Worm (Caenorhabditis elegans) whole organism, early embryonic: ENCODE measurements around the gene fipr-2.

ENCODE experiments used
- B0310.2 ChIP-seq: sonication (generic microtip); optimal IDR thresholded peaks from 2 replicates; lab custom pipeline; 2016; ENCODE audit warnings: mild to moderate bottlenecking, missing genetic modification characterization, missing compliant biosample characterization
- F13C5.2 ChIP-seq: sonication (generic microtip); optimal IDR thresholded peaks from 2 replicates; lab custom pipeline; 2017; ENCODE audit warnings: mild to moderate bottlenecking, missing genetic modification characterization, inconsistent platforms, missing compliant biosample characterization
- aly-1 ChIP-seq: sonication (generic microtip); optimal IDR thresholded peaks from 2 replicates; lab custom pipeline; 2016; ENCODE audit warnings: missing genetic modification characterization, missing compliant biosample characterization
- ama-1 ChIP-seq: fragments of 150-350 bp; optimal IDR thresholded peaks from 2 replicates; lab custom pipeline; 2014
- ceh-13 ChIP-seq: fragments of 200-800 bp; sonication (Bioruptor generic); optimal IDR thresholded peaks from 2 replicates; lab custom pipeline; 2018; ENCODE audit warnings: mild to moderate bottlenecking, missing genetic modification characterization, missing compliant biosample characterization
- ceh-36 ChIP-seq: sonication (generic microtip); optimal IDR thresholded peaks from 2 replicates; lab custom pipeline; 2016; ENCODE audit warnings: missing genetic modification characterization, inconsistent platforms, missing compliant biosample characterization
- ets-7 ChIP-seq: sonication (generic microtip); optimal IDR thresholded peaks from 2 replicates; lab custom pipeline; 2016; ENCODE audit warnings: missing genotype, missing genetic modification characterization, missing compliant biosample characterization
- flt-1 ChIP-seq: fragments of 200-800 bp; sonication (Bioruptor generic); IDR thresholded peaks from 2 replicates; pipeline ENCODE4 v1.3.6; 2022; ENCODE audit warnings: missing genetic modification characterization, missing compliant biosample characterization
- hmbx-1 ChIP-seq: sonication (generic microtip); optimal IDR thresholded peaks from 2 replicates; lab custom pipeline; 2016; ENCODE audit warnings: mild to moderate bottlenecking, missing genetic modification characterization, missing compliant biosample characterization
- hmg-4 ChIP-seq: fragments of 200-800 bp; sonication (Bioruptor generic); optimal IDR thresholded peaks from 2 replicates; lab custom pipeline; 2018; ENCODE audit warnings: mild to moderate bottlenecking, missing genetic modification characterization, missing compliant biosample characterization
- hnd-1 ChIP-seq: sonication (generic microtip); optimal IDR thresholded peaks from 2 replicates; lab custom pipeline; 2016; ENCODE audit warnings: missing genetic modification characterization, missing compliant biosample characterization
- pes-1 ChIP-seq: fragments of 200-800 bp; sonication (Bioruptor generic); IDR thresholded peaks from 2 replicates; pipeline ENCODE4 v1.3.6; 2022; ENCODE audit warnings: missing genetic modification reagents, missing genetic modification characterization, missing compliant biosample characterization
- scrt-1 ChIP-seq: fragments of 200-800 bp; sonication (Bioruptor generic); IDR thresholded peaks from 2 replicates; pipeline ENCODE4 v1.3.6; 2022; ENCODE audit warnings: missing genetic modification characterization, missing compliant biosample characterization
- sea-1 ChIP-seq: fragments of 200-800 bp; sonication (Bioruptor generic); conservative IDR thresholded peaks from 2 replicates; pipeline ENCODE4 v1.3.6; 2022; ENCODE audit warnings: missing genetic modification characterization, missing compliant biosample characterization
- tbx-11 ChIP-seq: fragments of 200-800 bp; sonication (Bioruptor generic); IDR thresholded peaks from 2 replicates; pipeline ENCODE4 v1.3.6; 2022; ENCODE audit warnings: missing genetic modification characterization, missing compliant biosample characterization
- tbx-37 ChIP-seq: fragments of 200-800 bp; sonication (Bioruptor generic); conservative IDR thresholded peaks from 2 replicates; pipeline ENCODE4 v1.3.6; 2022; ENCODE audit warnings: missing genetic modification reagents, missing genetic modification characterization, missing compliant biosample characterization
- tra-4 ChIP-seq: sonication (generic microtip); optimal IDR thresholded peaks from 2 replicates; lab custom pipeline; 2017; ENCODE audit warnings: missing genetic modification characterization, missing compliant biosample characterization

The fipr-2 gene

DNA sequence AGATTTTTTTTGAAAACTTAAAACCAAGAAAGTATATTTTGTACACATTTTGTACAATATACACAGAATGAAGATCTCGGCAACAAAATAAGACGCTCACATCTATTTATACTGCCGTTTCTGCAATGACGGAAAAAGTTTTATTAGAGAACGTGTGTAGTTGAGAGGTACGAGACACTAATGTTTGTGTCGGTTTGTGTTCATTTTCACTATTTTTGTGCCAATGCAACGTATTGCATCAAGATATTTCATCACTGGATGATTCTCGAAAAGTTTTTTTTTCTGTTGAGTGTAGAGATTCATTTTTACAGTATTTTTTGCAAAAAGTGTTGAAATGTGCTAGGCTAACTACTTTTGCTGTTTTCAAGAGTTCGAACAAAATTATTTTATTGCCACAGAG lies 43.8 kb downstream of the fipr-2 start:
- TF ChIP-seq aly-1 (tag; lab: Kevin White, UChicago) (no peak), tra-4 (tag; lab: Kevin White, UChicago) (no peak), tbx-11 (GFP tag; lab: Robert Waterston, UW) (no peak), sea-1 (GFP tag; lab: Robert Waterston, UW) (no peak), hmbx-1 (tag; lab: Kevin White, UChicago) (no peak), ceh-36 (no peak), hmg-4 (no peak), ama-1 (no peak), scrt-1 (GFP tag; lab: Robert Waterston, UW) (no peak), pes-1 (no peak), hnd-1 (tag; lab: Kevin White, UChicago) (no peak), F13C5.2 (tag; lab: Kevin White, UChicago) (no peak), tbx-37 (no peak), flt-1 (no peak), ets-7 (tag; lab: Kevin White, UChicago) (no peak)

DNA sequence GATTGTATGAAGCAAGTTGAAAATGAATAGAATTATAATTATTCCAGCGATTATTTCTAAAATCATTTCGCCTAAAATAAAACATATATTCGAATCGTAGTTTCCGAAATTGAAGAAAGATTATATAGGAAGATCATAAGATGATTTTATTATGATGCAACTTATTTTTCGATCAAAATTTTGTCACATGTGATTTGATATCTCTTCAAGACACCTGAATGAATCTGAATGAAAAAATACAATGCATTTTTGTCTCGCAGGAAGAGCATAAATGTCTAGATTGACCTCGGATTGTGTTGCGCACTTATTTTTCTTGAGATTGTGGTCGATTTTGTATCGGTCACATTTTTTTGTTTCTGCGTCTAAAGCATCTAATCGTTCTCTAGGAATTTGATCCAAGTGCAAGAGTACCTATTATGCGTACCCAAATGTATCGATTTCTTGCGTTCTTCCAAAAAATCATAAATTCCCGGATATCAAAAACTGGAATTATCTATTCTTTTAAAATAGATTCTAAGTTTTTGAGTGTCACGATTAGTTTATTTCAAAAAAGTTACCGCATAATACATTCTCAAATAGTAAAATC lies 45.4 kb downstream of the fipr-2 start, which contains the start of gene hrg-2:
hrg-2 (minus strand) TSS at position 98 of the 586 bp plus-strand sequence.
- no peak for TF ChIP-seq aly-1 (tag; lab: Kevin White, UChicago)
- no peak for TF ChIP-seq hnd-1 (tag; lab: Kevin White, UChicago)
- TF ChIP-seq hmbx-1 (tag; lab: Kevin White, UChicago) = no peak
- TF ChIP-seq hmg-4 = no peak
- no peak for TF ChIP-seq ama-1
- TF ChIP-seq F13C5.2 (tag; lab: Kevin White, UChicago) = no peak
- no peak for TF ChIP-seq tbx-37
- TF ChIP-seq B0310.2 = no peak
- TF ChIP-seq ets-7 (tag; lab: Kevin White, UChicago) = no peak
- no peak for TF ChIP-seq tra-4 (tag; lab: Kevin White, UChicago)
- TF ChIP-seq ceh-36 = no peak
- no peak for TF ChIP-seq scrt-1 (GFP tag; lab: Robert Waterston, UW)
- no peak for TF ChIP-seq tbx-11 (GFP tag; lab: Robert Waterston, UW)
- no peak for TF ChIP-seq flt-1
- TF ChIP-seq ceh-13 (GFP tag; lab: Kevin White, UChicago) = no peak

DNA sequence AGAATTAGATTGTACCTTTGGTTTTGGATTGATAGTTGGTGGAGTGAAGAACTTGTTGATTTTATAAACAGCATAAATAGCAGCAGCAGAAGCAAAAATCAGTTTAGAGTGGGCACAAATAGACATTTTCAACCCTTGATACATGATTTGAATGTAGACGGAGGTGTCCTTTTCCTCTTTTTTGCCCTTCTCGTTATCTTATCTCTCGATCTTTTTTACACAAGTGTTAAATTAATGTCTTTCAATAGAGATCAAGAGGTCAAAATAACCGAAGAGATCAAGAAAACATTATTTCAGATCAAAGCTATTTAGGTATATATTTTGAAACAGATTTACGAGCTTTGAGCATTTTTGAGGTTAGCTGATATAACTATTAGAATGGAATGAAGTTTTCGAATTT lies 46.8 kb downstream of the fipr-2 start, which contains the start of gene cdr-7:
cdr-7 (minus strand) TSS at position 205 of the 400 bp plus-strand sequence.
- TF ChIP-seq scrt-1 (GFP tag; lab: Robert Waterston, UW) = no peak
- no peak for TF ChIP-seq tra-4 (tag; lab: Kevin White, UChicago)
- no peak for TF ChIP-seq B0310.2
- no peak for TF ChIP-seq tbx-11 (GFP tag; lab: Robert Waterston, UW)
- TF ChIP-seq hmbx-1 (tag; lab: Kevin White, UChicago) = no peak

DNA sequence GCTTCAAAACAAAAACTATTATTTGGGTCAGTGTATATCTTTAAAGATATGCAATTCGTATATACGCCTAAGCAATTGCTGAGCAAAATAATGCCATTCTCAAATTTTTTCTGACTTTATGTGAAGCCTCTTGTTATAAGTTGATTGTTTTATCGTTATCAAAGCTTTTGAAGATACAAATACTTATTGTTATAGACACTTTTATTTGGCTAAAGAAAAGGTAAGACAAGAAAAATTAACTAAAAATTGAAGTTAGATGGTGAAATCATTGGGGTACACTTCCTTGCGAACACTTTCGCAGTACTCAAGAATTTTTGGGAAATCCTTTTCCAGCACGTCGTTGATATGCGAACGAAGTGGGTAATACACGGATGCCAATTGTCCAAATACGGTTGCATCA lies 47.2 kb downstream of the fipr-2 start:
- no peak for TF ChIP-seq scrt-1 (GFP tag; lab: Robert Waterston, UW)
- no peak for TF ChIP-seq ceh-13 (GFP tag; lab: Kevin White, UChicago)
- no peak for TF ChIP-seq pes-1
- no peak for TF ChIP-seq F13C5.2 (tag; lab: Kevin White, UChicago)
- TF ChIP-seq tra-4 (tag; lab: Kevin White, UChicago) = no peak
- TF ChIP-seq B0310.2 = no peak
- TF ChIP-seq ama-1 = no peak
- TF ChIP-seq ets-7 (tag; lab: Kevin White, UChicago) = no peak
- TF ChIP-seq sea-1 (GFP tag; lab: Robert Waterston, UW) = no peak
- TF ChIP-seq hmg-4 = no peak
- TF ChIP-seq tbx-37 = no peak
- no peak for TF ChIP-seq flt-1
- no peak for TF ChIP-seq tbx-11 (GFP tag; lab: Robert Waterston, UW)
- TF ChIP-seq ceh-36 = no peak
- no peak for TF ChIP-seq hnd-1 (tag; lab: Kevin White, UChicago)
- TF ChIP-seq hmbx-1 (tag; lab: Kevin White, UChicago) = no peak
- TF ChIP-seq aly-1 (tag; lab: Kevin White, UChicago) = no peak

DNA sequence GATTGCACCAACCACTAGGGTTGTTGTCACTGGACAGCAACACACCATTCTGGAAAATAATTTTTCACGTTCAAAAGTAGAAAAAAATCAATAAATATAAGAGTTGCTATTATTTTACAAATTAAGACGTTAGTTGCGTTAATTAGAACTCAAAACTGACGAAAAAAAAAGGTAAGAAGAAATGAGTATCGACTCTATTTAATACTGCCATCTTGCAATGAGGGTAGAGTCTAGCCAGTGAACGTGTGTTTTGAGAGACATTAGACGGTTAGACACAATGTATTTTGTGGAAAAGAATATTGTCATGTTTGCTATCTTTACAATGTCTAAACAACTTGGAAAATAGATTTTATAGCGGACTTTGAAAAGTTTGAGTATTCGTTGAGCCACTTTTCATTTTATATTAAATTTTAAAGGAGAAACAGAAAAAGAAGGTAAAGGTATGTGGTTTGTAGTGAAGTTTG lies 48.5 kb downstream of the fipr-2 start, which contains the start of gene cdr-6:
cdr-6 (minus strand) TSS at position 51 of the 464 bp plus-strand sequence.
- no peak for TF ChIP-seq aly-1 (tag; lab: Kevin White, UChicago)
- no peak for TF ChIP-seq ceh-36
- no peak for TF ChIP-seq ama-1
- no peak for TF ChIP-seq hmbx-1 (tag; lab: Kevin White, UChicago)

DNA sequence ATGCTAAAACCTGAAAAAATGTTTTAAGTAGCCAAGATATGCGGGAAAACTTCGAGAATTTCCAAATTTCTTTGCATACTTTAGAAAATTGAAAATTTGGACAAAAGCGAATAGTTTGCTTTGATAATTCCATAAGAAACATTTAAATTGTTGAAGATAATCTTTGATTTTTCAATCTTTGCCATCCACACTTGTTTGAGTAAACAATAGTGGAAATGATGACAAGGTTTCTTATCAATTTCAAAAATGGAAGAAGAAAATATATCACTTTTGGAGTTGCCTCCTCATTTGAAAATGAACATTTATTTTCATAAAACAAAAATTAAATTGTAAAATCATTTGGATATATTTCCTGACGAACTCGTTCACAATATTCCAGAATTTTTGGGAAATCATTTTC lies 49.2 kb downstream of the fipr-2 start:
- TF ChIP-seq ets-7 (tag; lab: Kevin White, UChicago) (no peak), ceh-13 (GFP tag; lab: Kevin White, UChicago) (no peak), hmg-4 (no peak), B0310.2 (no peak), tbx-11 (GFP tag; lab: Robert Waterston, UW) (no peak), ama-1 (no peak), scrt-1 (GFP tag; lab: Robert Waterston, UW) (no peak), hnd-1 (tag; lab: Kevin White, UChicago) (no peak), sea-1 (GFP tag; lab: Robert Waterston, UW) (no peak), tra-4 (tag; lab: Kevin White, UChicago) (no peak)
